Fruit fly (Drosophila melanogaster) whole organism: ENCODE measurements around the gene Max.

ENCODE experiments used
- CG8478 ChIP-seq: fragments of >200 bp; optimal IDR thresholded peaks from 2 replicates; lab custom pipeline; 2018; ENCODE audit warnings: inconsistent platforms
- Dll ChIP-seq: fragments of >200 bp; optimal IDR thresholded peaks from 2 replicates; lab custom pipeline; 2017
- pan ChIP-seq: fragments of >200 bp; optimal IDR thresholded peaks from 2 replicates; lab custom pipeline; 2017

dm6 chr3L:19236060-19236459, 27.9 kb downstream of the Max start, which contains the start of gene CG33647:
- no peak for TF ChIP-seq pan (lab: Kevin White, UChicago)
- TF ChIP-seq Dll (lab: Kevin White, UChicago) = no peak
- no peak for TF ChIP-seq CG8478 (lab: Kevin White, UChicago)
